Fruit fly (Drosophila melanogaster): ENCODE measurements around the gene pic.

DNA sequence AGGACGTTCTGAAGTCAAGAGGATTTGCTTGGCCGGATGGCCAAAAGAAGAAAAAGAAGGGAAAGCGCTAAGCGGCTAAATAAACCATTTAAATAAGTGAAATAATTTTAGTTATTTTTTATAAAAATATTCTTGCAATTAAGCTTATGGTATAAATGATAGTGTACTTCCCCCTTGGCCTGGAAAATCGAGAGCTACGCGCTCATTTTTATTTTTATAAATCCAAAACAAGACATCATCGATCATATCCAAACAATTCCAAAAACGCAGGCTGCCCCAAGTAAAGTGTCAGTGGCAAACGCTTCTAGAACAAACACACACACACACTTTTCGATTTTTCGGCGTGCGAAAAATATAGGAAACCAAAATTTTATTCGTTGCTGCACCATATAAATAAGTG, 7.6 kb upstream of the pic start, which contains the start of gene Hsc70-2:
- TF ChIP-seq CG8301 (tag; optimal IDR thresholded peaks at IDR 0.05) (no peak), gl (tag; optimal IDR thresholded peaks at IDR 0.05) (no peak), Snoo (tag; optimal IDR thresholded peaks at IDR 0.05) (no peak), CG10348 (GFP tag; IDR thresholded peaks at IDR 0.05) (no peak), fd96Ca (GFP tag; IDR thresholded peaks at IDR 0.05) (no peak), CG34367 (tag; optimal IDR thresholded peaks at IDR 0.05) (no peak), Pif1B (GFP tag; optimal IDR thresholded peaks at IDR 0.05) (no peak), CG12605 (GFP tag; IDR thresholded peaks at IDR 0.05) (no peak), CG15710 (tag; optimal IDR thresholded peaks at IDR 0.05) (no peak), Ets98B (GFP tag; IDR thresholded peaks at IDR 0.05) (no peak)
